Worm (Caenorhabditis elegans) whole organism, L4/young adult: Measurements from ENCODE around the gene srw-14.

ENCODE experiments used
- dao-5 ChIP-seq: sonication (generic microtip); optimal IDR thresholded peaks from 2 replicates; lab custom pipeline; 2016; ENCODE audit warnings: missing genotype, missing genetic modification characterization, moderate library complexity, missing compliant biosample characterization
- him-1 ChIP-seq: sonication (generic microtip); optimal IDR thresholded peaks from 2 replicates; lab custom pipeline; 2016; ENCODE audit warnings: missing genotype, missing genetic modification reagents, missing genetic modification characterization, missing compliant biosample characterization

ce11 chrV:15181899-15182298, 43.9 kb upstream of the srw-14 start:
- TF ChIP-seq him-1 (tag; lab: Kevin White, UChicago) (no peak), dao-5 (no peak)
